Worm (Caenorhabditis elegans) whole organism, young adult: ENCODE data around the gene nhr-236.

Experiments
- B0261.1 ChIP-seq: sonication (generic microtip); optimal IDR thresholded peaks from 2 replicates; lab custom pipeline; 2016; ENCODE audit warnings: mild to moderate bottlenecking, missing genetic modification characterization, moderate library complexity, missing compliant biosample characterization
- B0336.3 ChIP-seq: fragments of 200-800 bp; sonication (Bioruptor generic); IDR thresholded peaks from 2 replicates; pipeline ENCODE4 v1.3.6; 2022; ENCODE audit warnings: missing genetic modification characterization, missing compliant biosample characterization
- C06A6.2 ChIP-seq: fragments of 200-800 bp; sonication (Bioruptor generic); conservative IDR thresholded peaks from 2 replicates; pipeline ENCODE4 v1.3.6; 2022; ENCODE audit warnings: missing genetic modification characterization, missing compliant biosample characterization
- D2030.7 ChIP-seq: fragments of 200-800 bp; sonication (Bioruptor generic); IDR thresholded peaks from 2 replicates; pipeline ENCODE4 v1.3.6; 2022; ENCODE audit warnings: missing genetic modification reagents, missing genetic modification characterization, missing compliant biosample characterization
- F37B4.10 ChIP-seq: fragments of 200-800 bp; sonication (Bioruptor generic); IDR thresholded peaks from 2 replicates; pipeline ENCODE4 v1.3.6; 2022; ENCODE audit warnings: missing genetic modification characterization, missing compliant biosample characterization
- F39B2.1 ChIP-seq: fragments of 200-800 bp; sonication (Bioruptor generic); IDR thresholded peaks from 2 replicates; pipeline ENCODE4 v1.3.6; 2022; ENCODE audit warnings: missing genetic modification reagents, missing genetic modification characterization, missing compliant biosample characterization
- Y53F4B.3 ChIP-seq: fragments of 200-800 bp; sonication (Bioruptor generic); IDR thresholded peaks from 2 replicates; pipeline ENCODE4 v1.3.6; 2022; ENCODE audit warnings: missing genetic modification reagents, missing genetic modification characterization, missing compliant biosample characterization
- Y56A3A.18 ChIP-seq: fragments of 200-800 bp; sonication (Bioruptor generic); IDR thresholded peaks from 2 replicates; pipeline ENCODE4 v1.3.6; 2022; ENCODE audit warnings: missing genetic modification reagents, missing genetic modification characterization, missing compliant biosample characterization
- Y95B8A.8 ChIP-seq: fragments of 200-800 bp; sonication (Bioruptor generic); IDR thresholded peaks from 2 replicates; pipeline ENCODE4 v1.3.6; 2022; ENCODE audit warnings: missing genetic modification reagents, missing genetic modification characterization, missing compliant biosample characterization
- ZK185.1 ChIP-seq: sonication (generic microtip); optimal IDR thresholded peaks from 2 replicates; lab custom pipeline; 2016; ENCODE audit warnings: mild to moderate bottlenecking, missing genetic modification characterization, missing compliant biosample characterization; ENCODE audit not compliant: poor library complexity, severe bottlenecking
- atf-7 ChIP-seq: sonication (generic microtip); optimal IDR thresholded peaks from 2 replicates; lab custom pipeline; 2017; ENCODE audit warnings: mild to moderate bottlenecking, missing genetic modification characterization, missing compliant biosample characterization
- athp-1 ChIP-seq: sonication (generic microtip); optimal IDR thresholded peaks from 2 replicates; lab custom pipeline; 2017; ENCODE audit warnings: mild to moderate bottlenecking, missing genetic modification characterization, missing compliant biosample characterization
- bed-1 ChIP-seq: fragments of 200-800 bp; sonication (Bioruptor generic); IDR thresholded peaks from 2 replicates; pipeline ENCODE4 v1.3.6; 2022; ENCODE audit warnings: missing genetic modification reagents, missing genetic modification characterization, missing compliant biosample characterization
- ccch-3 ChIP-seq: fragments of 200-800 bp; sonication (Bioruptor generic); optimal IDR thresholded peaks from 2 replicates; lab custom pipeline; 2018; ENCODE audit warnings: mild to moderate bottlenecking, missing genetic modification characterization, missing compliant biosample characterization
- cebp-1 ChIP-seq, 2 experiments: fragments of 200-800 bp in 1 of 2; sonication (Bioruptor generic) in 1 of 2; sonication (generic microtip) in 1 of 2; IDR thresholded peaks in 1 of 2; optimal IDR thresholded peaks in 1 of 2; 2 replicates each; pipeline versions ENCODE4 v1.3.6 to Lab custom; 2017 to 2022; ENCODE audit warnings: missing compliant biosample characterization in 2 of 2, missing genetic modification characterization in 2 of 2, mild to moderate bottlenecking in 1 of 2, missing genetic modification reagents in 1 of 2, moderate library complexity in 1 of 2
- cebp-2 ChIP-seq: fragments of 200-800 bp; sonication (Bioruptor generic); IDR thresholded peaks from 2 replicates; pipeline ENCODE4 v1.3.6; 2022; ENCODE audit warnings: missing genetic modification characterization, missing compliant biosample characterization
- ceh-91 ChIP-seq: fragments of 200-800 bp; sonication (Bioruptor generic); IDR thresholded peaks from 2 replicates; pipeline ENCODE4 v1.3.6; 2022; ENCODE audit warnings: missing genetic modification reagents, missing genetic modification characterization, missing compliant biosample characterization
- die-1 ChIP-seq: sonication (generic microtip); optimal IDR thresholded peaks from 2 replicates; lab custom pipeline; 2016; ENCODE audit warnings: missing genotype, mild to moderate bottlenecking, missing genetic modification characterization, missing compliant biosample characterization
- egl-18 ChIP-seq: fragments of 200-800 bp; sonication (Bioruptor generic); IDR thresholded peaks from 2 replicates; pipeline ENCODE4 v1.3.6; 2022; ENCODE audit warnings: missing genetic modification reagents, missing genetic modification characterization, missing compliant biosample characterization
- egl-44 ChIP-seq: fragments of 200-800 bp; sonication (Bioruptor generic); IDR thresholded peaks from 2 replicates; pipeline ENCODE4 v1.3.6; 2022; ENCODE audit warnings: missing genetic modification reagents, missing genetic modification characterization, missing compliant biosample characterization
- ekl-4 ChIP-seq: fragments of 200-800 bp; sonication (Bioruptor generic); IDR thresholded peaks from 2 replicates; pipeline ENCODE4 v1.3.6; 2022; ENCODE audit warnings: missing genetic modification reagents, missing genetic modification characterization, missing compliant biosample characterization
- ets-4 ChIP-seq: fragments of 200-800 bp; sonication (Bioruptor generic); optimal IDR thresholded peaks from 2 replicates; lab custom pipeline; 2018; ENCODE audit warnings: mild to moderate bottlenecking, missing genetic modification characterization, missing compliant biosample characterization
- him-1 ChIP-seq: sonication (generic microtip); optimal IDR thresholded peaks from 2 replicates; lab custom pipeline; 2016; ENCODE audit warnings: missing genotype, missing genetic modification reagents, missing genetic modification characterization, missing compliant biosample characterization
- hmg-1.2 ChIP-seq: fragments of 200-800 bp; sonication (Bioruptor generic); IDR thresholded peaks from 2 replicates; pipeline ENCODE4 v1.3.6; 2022; ENCODE audit warnings: missing genetic modification reagents, missing genetic modification characterization, missing compliant biosample characterization
- hrde-1 ChIP-seq: sonication (generic microtip); optimal IDR thresholded peaks from 2 replicates; lab custom pipeline; 2016; ENCODE audit warnings: missing genetic modification characterization, mild to moderate bottlenecking, missing compliant biosample characterization, moderate library complexity, missing genotype, missing genetic modification reagents, borderline replicate concordance
- hsf-1 ChIP-seq: fragments of 200-800 bp; sonication (Bioruptor generic); IDR thresholded peaks from 2 replicates; pipeline ENCODE4 v1.3.6; 2022; ENCODE audit warnings: missing genetic modification reagents, missing genetic modification characterization, missing compliant biosample characterization
- lag-1 ChIP-seq: fragments of 200-800 bp; sonication (Bioruptor generic); IDR thresholded peaks from 2 replicates; pipeline ENCODE4 v1.3.6; 2022; ENCODE audit warnings: missing genetic modification reagents, missing genetic modification characterization, missing compliant biosample characterization
- let-607 ChIP-seq, 2 experiments: fragments of 200-800 bp in 1 of 2; sonication (Bioruptor generic) in 1 of 2; sonication (generic microtip) in 1 of 2; optimal IDR thresholded peaks; 2 replicates each; lab custom pipeline; 2016 to 2018; ENCODE audit warnings: mild to moderate bottlenecking in 2 of 2, missing compliant biosample characterization in 2 of 2, missing genetic modification characterization in 2 of 2, moderate library complexity in 2 of 2, missing genotype in 1 of 2
- lin-26 ChIP-seq: fragments of 200-800 bp; sonication (Bioruptor generic); IDR thresholded peaks from 2 replicates; pipeline ENCODE4 v1.3.6; 2022; ENCODE audit warnings: missing genetic modification reagents, missing genetic modification characterization, missing compliant biosample characterization
- lin-35 ChIP-seq, 3 experiments: fragments of 150-350 bp in 2 of 3; sonication (generic microtip) in 1 of 3; optimal IDR thresholded peaks; 2 replicates each; lab custom pipeline; 2014 to 2018; ENCODE audit warnings: missing biosample characterization in 3 of 3, missing genetic modification characterization in 3 of 3, missing genetic modification reagents in 3 of 3
- mel-28 ChIP-seq: sonication (generic microtip); optimal IDR thresholded peaks from 2 replicates; lab custom pipeline; 2016; ENCODE audit warnings: borderline replicate concordance, mild to moderate bottlenecking, missing genetic modification characterization, missing compliant biosample characterization
- nfya-1 ChIP-seq: sonication (generic microtip); optimal IDR thresholded peaks from 2 replicates; lab custom pipeline; 2017; ENCODE audit warnings: antibody characterized with exemption, missing compliant biosample characterization, missing genetic modification characterization, borderline replicate concordance; ENCODE audit not compliant: insufficient read depth
- nfyb-1 ChIP-seq: fragments of 200-800 bp; sonication (Bioruptor generic); IDR thresholded peaks from 2 replicates; pipeline ENCODE4 v1.3.6; 2022; ENCODE audit warnings: missing genetic modification reagents, missing genetic modification characterization, missing compliant biosample characterization
- nhr-179 ChIP-seq: sonication (generic microtip); optimal IDR thresholded peaks from 2 replicates; lab custom pipeline; 2016; ENCODE audit warnings: mild to moderate bottlenecking, missing genetic modification characterization, missing compliant biosample characterization
- rcor-1 ChIP-seq: fragments of 200-800 bp; sonication (Bioruptor generic); IDR thresholded peaks from 2 replicates; pipeline ENCODE4 v1.3.6; 2022; ENCODE audit warnings: missing genetic modification reagents, missing genetic modification characterization, missing compliant biosample characterization
- rpc-1 ChIP-seq, 2 experiments: fragments of 150-350 bp in 1 of 2; sonication (generic microtip) in 1 of 2; optimal IDR thresholded peaks; 2 replicates each; lab custom pipeline; 2014 to 2018; ENCODE audit warnings: missing biosample characterization in 1 of 2, missing genetic modification characterization in 1 of 2, missing genetic modification reagents in 1 of 2, missing genotype in 1 of 2
- snpc-1.1 ChIP-seq: sonication (generic microtip); optimal IDR thresholded peaks from 2 replicates; lab custom pipeline; 2017; ENCODE audit warnings: missing genetic modification characterization, mild to moderate bottlenecking, missing compliant biosample characterization, antibody characterized with exemption, moderate library complexity, missing genotype, missing genetic modification reagents; ENCODE audit not compliant: insufficient read depth
- snpc-1.3 ChIP-seq: sonication (generic microtip); optimal IDR thresholded peaks from 2 replicates; lab custom pipeline; 2017; ENCODE audit warnings: missing genetic modification characterization, mild to moderate bottlenecking, missing compliant biosample characterization, antibody characterized with exemption, moderate library complexity, missing genotype, missing genetic modification reagents; ENCODE audit not compliant: insufficient read depth
- tbp1 ChIP-seq: fragments of 200-800 bp; sonication (Bioruptor generic); optimal IDR thresholded peaks from 2 replicates; lab custom pipeline; 2018; ENCODE audit warnings: mild to moderate bottlenecking, missing genetic modification characterization, missing compliant biosample characterization
- ztf-22 ChIP-seq: fragments of 200-800 bp; sonication (Bioruptor generic); optimal IDR thresholded peaks from 2 replicates; lab custom pipeline; 2018; ENCODE audit warnings: mild to moderate bottlenecking, missing genetic modification characterization, moderate library complexity, missing compliant biosample characterization
- ztf-6 ChIP-seq: fragments of 200-800 bp; sonication (Bioruptor generic); IDR thresholded peaks from 2 replicates; pipeline ENCODE4 v1.3.6; 2022; ENCODE audit warnings: missing genetic modification reagents, missing genetic modification characterization, missing compliant biosample characterization

Gene nhr-236

ce11 chrIV:2327317-2327716, 2.1 kb downstream of the nhr-236 start:
- TF ChIP-seq rpc-1 (optimal IDR thresholded peaks at IDR 0.05; lab: Kevin White, UChicago) (peak; percentile 58), rpc-1 (tag; optimal IDR thresholded peaks at IDR 0.05; lab: Kevin White, UChicago) (peak; percentile 78), lin-26 (GFP tag; lab: Robert Waterston, UW) (peak; percentile 62; the same call in 1 of the 2 replicates), D2030.7 (GFP tag; lab: Robert Waterston, UW) (0 out of 2 replicates have a peak, but pooled peaks have one; percentile 21), tbp1 (GFP tag; lab: Kevin White, UChicago) (peak; percentile 88), Y53F4B.3 (GFP tag; lab: Robert Waterston, UW) (no peak), egl-18 (GFP tag; lab: Robert Waterston, UW) (no peak), die-1 (tag; lab: Kevin White, UChicago) (peak; percentile 31), F39B2.1 (GFP tag; lab: Robert Waterston, UW) (no peak), Y56A3A.18 (GFP tag; lab: Robert Waterston, UW) (no peak), ceh-91 (GFP tag; lab: Robert Waterston, UW) (no peak), B0261.1 (peak; percentile 67), snpc-1.3 (tag; lab: Kevin White, UChicago) (peak; percentile 22), him-1 (peak; percentile 32)

ce11 chrIV:2322998-2323397, 6.4 kb downstream of the nhr-236 start, which contains the start of gene nsy-4:
TSS of gene nsy-4 (plus strand) at chrIV:2323271.
- TF ChIP-seq egl-44 (no peak), nfyb-1 (GFP tag; lab: Robert Waterston, UW) (no peak), Y95B8A.8 (GFP tag; lab: Robert Waterston, UW) (no peak), C06A6.2 (GFP tag; lab: Robert Waterston, UW) (no peak), rcor-1 (GFP tag; lab: Robert Waterston, UW) (no peak), cebp-1 (GFP tag; IDR thresholded peaks at IDR 0.05; lab: Robert Waterston, UW) (no peak), cebp-1 (tag; optimal IDR thresholded peaks at IDR 0.05; lab: Kevin White, UChicago) (no peak), lag-1 (GFP tag; lab: Robert Waterston, UW) (no peak), ccch-3 (no peak), bed-1 (GFP tag; lab: Robert Waterston, UW) (no peak), snpc-1.3 (tag; lab: Kevin White, UChicago) (no peak), egl-18 (GFP tag; lab: Robert Waterston, UW) (no peak), athp-1 (no peak), hsf-1 (no peak), ztf-22 (GFP tag; lab: Kevin White, UChicago) (no peak), cebp-2 (GFP tag; lab: Robert Waterston, UW) (no peak), atf-7 (no peak), mel-28 (no peak), nhr-179 (no peak), F37B4.10 (GFP tag; lab: Robert Waterston, UW) (no peak)

- no peak for TF ChIP-seq B0336.3
- TF ChIP-seq nfya-1 (tag; lab: Kevin White, UChicago) = no peak
- TF ChIP-seq die-1 (tag; lab: Kevin White, UChicago) = no peak
- TF ChIP-seq lin-35 (GFP tag; optimal IDR thresholded peaks at IDR 0.05; lab: Kevin White, UChicago) = no peak
- TF ChIP-seq hmg-1.2 (GFP tag; lab: Robert Waterston, UW) = no peak
- no peak for TF ChIP-seq let-607 (tag; optimal IDR thresholded peaks at IDR 0.05; lab: Kevin White, UChicago)
- no peak for TF ChIP-seq ZK185.1 (tag; lab: Kevin White, UChicago)
- no peak for TF ChIP-seq snpc-1.1 (tag; lab: Kevin White, UChicago)
- TF ChIP-seq egl-44 = no peak
- no peak for TF ChIP-seq ztf-6 (GFP tag; lab: Robert Waterston, UW)
- TF ChIP-seq ekl-4 (GFP tag; lab: Robert Waterston, UW) = no peak
- no peak for TF ChIP-seq Y53F4B.3 (GFP tag; lab: Robert Waterston, UW)
- TF ChIP-seq egl-18 (GFP tag; lab: Robert Waterston, UW) = no peak
- TF ChIP-seq hrde-1 (tag; lab: Kevin White, UChicago) = no peak
- TF ChIP-seq nhr-179 = no peak
- TF ChIP-seq ets-4 (GFP tag; lab: Kevin White, UChicago) = no peak
Observed at ce11 chrIV:2321546-2321945, 7.9 kb downstream of the nhr-236 start.
